Worm (Caenorhabditis elegans): Measurements from ENCODE around the gene nlp-78.

- TF ChIP-seq nhr-237 (tag; optimal IDR thresholded peaks at IDR 0.05) (no peak), zag-1 (tag; optimal IDR thresholded peaks at IDR 0.05) (no peak), egl-27 (tag; optimal IDR thresholded peaks at IDR 0.05) (no peak), unc-62 (GFP tag; optimal IDR thresholded peaks at IDR 0.05) (no peak), mdl-1 (tag; optimal IDR thresholded peaks at IDR 0.05) (no peak), nfya-1 (tag; optimal IDR thresholded peaks at IDR 0.05; ENCODE audit: insufficient read depth) (no peak)
These were observed 34.9 kb downstream of the nlp-78 start for ce11 chrII:9170851-9171250.
